Fruit fly (Drosophila melanogaster) whole organism, embryonic: Measurements from ENCODE around the gene Cyp303a1.

Experiments used
- Atf6 ChIP-seq: fragments of 200-800 bp; sonication (Bioruptor generic); IDR thresholded peaks from 2 replicates; pipeline ENCODE4 v1.3.6; 2022; ENCODE audit warnings: missing biosample characterization, missing genetic modification characterization
- B-H1 ChIP-seq: fragments of 200-800 bp; sonication (Bioruptor generic); IDR thresholded peaks from 3 replicates; pipeline ENCODE4 v1.3.6; 2022; ENCODE audit warnings: missing biosample characterization, missing genetic modification characterization
- CG10274 ChIP-seq: fragments of 200-800 bp; sonication (Bioruptor generic); optimal IDR thresholded peaks from 3 replicates; lab custom pipeline; 2017; ENCODE audit warnings: missing biosample characterization, mild to moderate bottlenecking, missing genetic modification characterization
- CG11456 ChIP-seq: fragments of 200-800 bp; sonication (Bioruptor generic); IDR thresholded peaks from 3 replicates; pipeline ENCODE4 v1.3.6; 2022; ENCODE audit warnings: missing biosample characterization, missing genetic modification characterization
- CG11696 ChIP-seq: fragments of 200-800 bp; sonication (Bioruptor generic); IDR thresholded peaks from 2 replicates; pipeline ENCODE4 v1.3.6; 2022; ENCODE audit warnings: missing biosample characterization, missing genetic modification characterization
- CG12155 ChIP-seq: fragments of 200-800 bp; sonication (Bioruptor generic); optimal IDR thresholded peaks from 3 replicates; lab custom pipeline; 2016; ENCODE audit warnings: missing biosample characterization, missing genetic modification characterization
- CG12219 ChIP-seq: fragments of 200-800 bp; sonication (Bioruptor generic); optimal IDR thresholded peaks from 3 replicates; lab custom pipeline; 2018; ENCODE audit warnings: missing biosample characterization, mild to moderate bottlenecking, missing genetic modification characterization
- CG13775 ChIP-seq: fragments of 200-800 bp; sonication (Bioruptor generic); optimal IDR thresholded peaks from 3 replicates; lab custom pipeline; 2017; ENCODE audit warnings: missing biosample characterization, mild to moderate bottlenecking, missing genetic modification characterization
- CG14014 ChIP-seq: fragments of 200-800 bp; sonication (Bioruptor generic); IDR thresholded peaks from 2 replicates; pipeline ENCODE4 v1.3.6; 2022; ENCODE audit warnings: missing biosample characterization, missing genetic modification characterization
- CG15479 ChIP-seq: fragments of 200-800 bp; sonication (Bioruptor generic); optimal IDR thresholded peaks from 3 replicates; lab custom pipeline; 2019; ENCODE audit warnings: missing biosample characterization, mild to moderate bottlenecking, missing genetic modification characterization, moderate library complexity
- CG17328 ChIP-seq: fragments of 200-800 bp; sonication (Bioruptor generic); IDR thresholded peaks from 2 replicates; pipeline ENCODE4 v1.3.6; 2022; ENCODE audit warnings: missing biosample characterization, missing genetic modification characterization
- CG2678 ChIP-seq: fragments of 200-800 bp; sonication (Bioruptor generic); optimal IDR thresholded peaks from 3 replicates; lab custom pipeline; 2019; ENCODE audit warnings: missing biosample characterization, mild to moderate bottlenecking, missing genetic modification characterization, moderate library complexity
- CG32772 ChIP-seq: fragments of 200-800 bp; sonication (Bioruptor generic); IDR thresholded peaks from 2 replicates; pipeline ENCODE4 v1.3.6; 2022; ENCODE audit warnings: missing biosample characterization, missing genetic modification characterization
- CG33213 ChIP-seq: fragments of 200-800 bp; sonication (Bioruptor generic); optimal IDR thresholded peaks from 3 replicates; lab custom pipeline; 2016; ENCODE audit warnings: missing biosample characterization, missing genetic modification characterization
- CG42726 ChIP-seq: fragments of 200-800 bp; sonication (Bioruptor generic); IDR thresholded peaks from 2 replicates; pipeline ENCODE4 v1.3.6; 2022; ENCODE audit warnings: missing biosample characterization, missing genetic modification characterization; ENCODE audit not compliant: partially characterized antibody
- CG6689 ChIP-seq: fragments of 200-800 bp; sonication (Bioruptor generic); IDR thresholded peaks from 2 replicates; pipeline ENCODE4 v1.3.6; 2022; ENCODE audit warnings: missing biosample characterization, missing genetic modification characterization
- CG6791 ChIP-seq: fragments of 200-800 bp; sonication (Bioruptor generic); IDR thresholded peaks from 3 replicates; pipeline ENCODE4 v1.3.6; 2022; ENCODE audit warnings: missing biosample characterization, missing genetic modification characterization; ENCODE audit not compliant: partially characterized antibody
- CG7745 ChIP-seq: fragments of 200-800 bp; sonication (Bioruptor generic); optimal IDR thresholded peaks from 2 replicates; lab custom pipeline; 2018; ENCODE audit warnings: missing biosample characterization, mild to moderate bottlenecking, missing genetic modification characterization, moderate library complexity
- CG7928 ChIP-seq: fragments of 200-800 bp; sonication (Bioruptor generic); optimal IDR thresholded peaks from 2 replicates; lab custom pipeline; 2017; ENCODE audit warnings: missing biosample characterization, mild to moderate bottlenecking, missing genetic modification characterization
- CG8290 ChIP-seq, 3 experiments: fragments of 200-800 bp; sonication (Bioruptor generic); optimal IDR thresholded peaks; 2 replicates each; lab custom pipeline; 2016 to 2019; ENCODE audit warnings: missing biosample characterization in 3 of 3, missing genetic modification characterization in 3 of 3, mild to moderate bottlenecking in 2 of 3, moderate library complexity in 1 of 3
- D19A ChIP-seq: fragments of 200-800 bp; optimal IDR thresholded peaks from 3 replicates; lab custom pipeline; 2019; ENCODE audit warnings: missing biosample characterization, mild to moderate bottlenecking, missing genetic modification characterization, moderate library complexity
- GATAe ChIP-seq: fragments of 200-800 bp; sonication (Bioruptor generic); conservative IDR thresholded peaks from 2 replicates; pipeline ENCODE4 v1.3.6; 2022; ENCODE audit warnings: missing biosample characterization, missing genetic modification characterization
- HLH54F ChIP-seq: fragments of 200-800 bp; sonication (Bioruptor generic); optimal IDR thresholded peaks from 3 replicates; lab custom pipeline; 2016; ENCODE audit warnings: missing biosample characterization, missing genetic modification characterization
- Hey ChIP-seq: fragments of 200-800 bp; sonication (Bioruptor generic); optimal IDR thresholded peaks from 3 replicates; lab custom pipeline; 2018; ENCODE audit warnings: missing biosample characterization, mild to moderate bottlenecking, missing genetic modification characterization
- HmgZ ChIP-seq: fragments of 200-800 bp; sonication (Bioruptor generic); optimal IDR thresholded peaks from 2 replicates; lab custom pipeline; 2018; ENCODE audit warnings: missing biosample characterization, mild to moderate bottlenecking, missing genetic modification characterization
- Med ChIP-seq: fragments of 200-800 bp; sonication (Bioruptor generic); peaks from one replicate; lab custom pipeline; 2016; ENCODE audit warnings: missing biosample characterization, missing genetic modification characterization, mild to moderate bottlenecking, inconsistent platforms, moderate library complexity
- NK7.1 ChIP-seq: fragments of 200-800 bp; sonication (Bioruptor generic); optimal IDR thresholded peaks from 3 replicates; lab custom pipeline; 2016; ENCODE audit warnings: missing biosample characterization, missing genetic modification characterization
- Sry-δ ChIP-seq: fragments of 200-800 bp; sonication (Bioruptor generic); optimal IDR thresholded peaks from 2 replicates; lab custom pipeline; 2016; ENCODE audit warnings: missing biosample characterization, missing genetic modification characterization
- Ssrp ChIP-seq: fragments of 200-800 bp; sonication (Bioruptor generic); optimal IDR thresholded peaks from 2 replicates; lab custom pipeline; 2018; ENCODE audit warnings: missing biosample characterization, mild to moderate bottlenecking, missing genetic modification characterization, moderate library complexity
- bbx ChIP-seq: fragments of 200-800 bp; sonication (Bioruptor generic); IDR thresholded peaks from 2 replicates; pipeline ENCODE4 v1.3.6; 2022; ENCODE audit warnings: missing biosample characterization, missing genetic modification characterization; ENCODE audit not compliant: partially characterized antibody
- cato ChIP-seq: fragments of 200-800 bp; sonication (Bioruptor generic); optimal IDR thresholded peaks from 2 replicates; lab custom pipeline; 2016; ENCODE audit warnings: missing biosample characterization, missing genetic modification characterization, borderline replicate concordance
- caup ChIP-seq: fragments of 200-800 bp; sonication (Bioruptor generic); optimal IDR thresholded peaks from 3 replicates; lab custom pipeline; 2017; ENCODE audit warnings: missing biosample characterization, mild to moderate bottlenecking, missing genetic modification characterization, moderate library complexity; ENCODE audit not compliant: severe bottlenecking
- chm ChIP-seq: fragments of 200-800 bp; sonication (Bioruptor generic); IDR thresholded peaks from 2 replicates; pipeline ENCODE4 v1.3.6; 2022; ENCODE audit warnings: missing biosample characterization, missing genetic modification characterization
- ci ChIP-seq: fragments of 200-800 bp; sonication (Bioruptor generic); IDR thresholded peaks from 3 replicates; pipeline ENCODE4 v1.3.6; 2022; ENCODE audit warnings: missing biosample characterization, missing genetic modification characterization
- cwo ChIP-seq: fragments of 200-800 bp; sonication (Bioruptor generic); optimal IDR thresholded peaks from 3 replicates; lab custom pipeline; 2017; ENCODE audit warnings: missing biosample characterization, missing genetic modification characterization, mild to moderate bottlenecking, moderate library complexity, missing genetic modification reagents
- dmrt11E ChIP-seq: fragments of 200-800 bp; sonication (Bioruptor generic); optimal IDR thresholded peaks from 3 replicates; lab custom pipeline; 2018; ENCODE audit warnings: missing biosample characterization, mild to moderate bottlenecking, missing genetic modification characterization, moderate library complexity
- fd96Cb ChIP-seq: fragments of 200-800 bp; sonication (Bioruptor generic); optimal IDR thresholded peaks from 2 replicates; lab custom pipeline; 2018; ENCODE audit warnings: missing biosample characterization, mild to moderate bottlenecking, missing genetic modification characterization, moderate library complexity
- gcm2 ChIP-seq: fragments of 200-800 bp; sonication (Bioruptor generic); optimal IDR thresholded peaks from 2 replicates; lab custom pipeline; 2016; ENCODE audit warnings: missing biosample characterization, missing genetic modification characterization
- lab ChIP-seq: fragments of 200-800 bp; sonication (Bioruptor generic); optimal IDR thresholded peaks from 3 replicates; lab custom pipeline; 2017; ENCODE audit warnings: missing biosample characterization, missing genetic modification characterization, mild to moderate bottlenecking, moderate library complexity, missing genetic modification reagents
- pan ChIP-seq, 4 experiments: fragments of >200 bp in 3 of 4; fragments of 200-800 bp in 1 of 4; sonication (Bioruptor generic) in 1 of 4; optimal IDR thresholded peaks in 3 of 4; IDR thresholded peaks in 1 of 4; 2 replicates each; pipeline versions ENCODE4 v1.3.6 to Lab custom; 2017 to 2022; ENCODE audit warnings: missing biosample characterization in 2 of 4, missing genetic modification characterization in 2 of 4, mixed read lengths in 1 of 4
- pita ChIP-seq: fragments of 200-800 bp; sonication (Bioruptor generic); optimal IDR thresholded peaks from 2 replicates; lab custom pipeline; 2017; ENCODE audit warnings: missing biosample characterization, mild to moderate bottlenecking, missing genetic modification characterization
- sd ChIP-seq: fragments of 200-800 bp; sonication (Bioruptor generic); optimal IDR thresholded peaks from 3 replicates; lab custom pipeline; 2018; ENCODE audit warnings: missing biosample characterization, mild to moderate bottlenecking, missing genetic modification characterization, moderate library complexity
- sug ChIP-seq: fragments of 200-800 bp; optimal IDR thresholded peaks from 2 replicates; lab custom pipeline; 2019; ENCODE audit warnings: missing biosample characterization, mild to moderate bottlenecking, missing genetic modification characterization, moderate library complexity
- tap ChIP-seq: fragments of 200-800 bp; optimal IDR thresholded peaks from 3 replicates; lab custom pipeline; 2019; ENCODE audit warnings: missing biosample characterization, mild to moderate bottlenecking, missing genetic modification characterization, moderate library complexity
- toy ChIP-seq: fragments of 200-800 bp; sonication (Bioruptor generic); IDR thresholded peaks from 2 replicates; pipeline ENCODE4 v1.3.6; 2022; ENCODE audit warnings: missing biosample characterization, missing genetic modification characterization
- wor ChIP-seq: fragments of 200-800 bp; sonication (Bioruptor generic); IDR thresholded peaks from 2 replicates; pipeline ENCODE4 v1.3.6; 2022; ENCODE audit warnings: missing biosample characterization, missing genetic modification characterization

Cyp303a1 gene

dm6 chr2L:16317777-16318610 is 24.0 kb downstream of the Cyp303a1 start (continued):
- no peak for TF ChIP-seq cato (GFP tag; lab: Kevin White, UChicago)
- no peak for TF ChIP-seq fd96Cb (tag; lab: Kevin White, UChicago)
- no peak for TF ChIP-seq Ssrp
- TF ChIP-seq chm (GFP tag; lab: Robert Waterston, UW) = 0 out of 2 replicates have a peak, but pooled peaks have one; percentile 38
- TF ChIP-seq wor (GFP tag; lab: Robert Waterston, UW) = no peak
- TF ChIP-seq CG11456 (GFP tag; lab: Robert Waterston, UW) = no peak
- no peak for TF ChIP-seq pita (GFP tag; lab: Kevin White, UChicago)
- no peak for TF ChIP-seq pan (optimal IDR thresholded peaks at IDR 0.05; lab: Kevin White, UChicago)
- TF ChIP-seq pan (GFP tag; optimal IDR thresholded peaks at IDR 0.05 in 1 of 2, IDR thresholded peaks at IDR 0.05 in 1 of 2) = no peak
- TF ChIP-seq CG32772 (GFP tag; lab: Robert Waterston, UW) = no peak
- no peak for TF ChIP-seq bbx (GFP tag; lab: Robert Waterston, UW)
- peak; percentile 60; the same call in 1 of the 2 replicates for TF ChIP-seq CG14014 (GFP tag; lab: Robert Waterston, UW)
- TF ChIP-seq CG33213 (GFP tag; lab: Kevin White, UChicago) = peak; percentile 32
- TF ChIP-seq CG6689 (GFP tag; lab: Robert Waterston, UW) = 0 out of 2 replicates have a peak, but pooled peaks have one; percentile 12
- TF ChIP-seq CG11696 (GFP tag; lab: Robert Waterston, UW) = peak; percentile 56; the same call in 1 of the 2 replicates
- TF ChIP-seq CG17328 (GFP tag; lab: Robert Waterston, UW) = no peak

- TF ChIP-seq CG8290 (GFP tag; optimal IDR thresholded peaks at IDR 0.05; lab: Kevin White, UChicago) (no peak), CG8290 (tag; optimal IDR thresholded peaks at IDR 0.05; lab: Kevin White, UChicago) (peak in 1 of 2 experiments; percentile 32), toy (GFP tag; lab: Robert Waterston, UW) (no peak), CG42726 (GFP tag; lab: Robert Waterston, UW) (no peak), CG10274 (GFP tag; lab: Kevin White, UChicago) (no peak), CG15479 (peak; percentile 77), CG12155 (GFP tag; lab: Kevin White, UChicago) (no peak), ci (GFP tag; lab: Robert Waterston, UW) (0 out of 3 replicates have a peak, but pooled peaks have one; percentile 29), Sry-δ (GFP tag; lab: Kevin White, UChicago) (no peak), Hey (tag; lab: Kevin White, UChicago) (peak; percentile 22), B-H1 (GFP tag; lab: Robert Waterston, UW) (no peak), CG2678 (tag; lab: Kevin White, UChicago) (peak; percentile 32), sug (peak; percentile 99), CG7745 (tag; lab: Kevin White, UChicago) (no peak), gcm2 (no peak), caup (GFP tag; lab: Kevin White, UChicago) (peak; percentile 18), HmgZ (peak; percentile 29), sd (tag; lab: Kevin White, UChicago) (peak; percentile 34), pita (GFP tag; lab: Kevin White, UChicago) (no peak), GATAe (GFP tag; lab: Robert Waterston, UW) (peak; percentile 66), Atf6 (GFP tag; lab: Robert Waterston, UW) (peak; percentile 46; the same call in 1 of the 2 replicates), CG7928 (no peak), CG13775 (no peak), Med (peak; percentile 56), CG6791 (GFP tag; lab: Robert Waterston, UW) (no peak), dmrt11E (no peak), tap (tag; lab: Kevin White, UChicago) (no peak), lab (GFP tag; lab: Kevin White, UChicago) (peak; percentile 63), HLH54F (GFP tag; lab: Kevin White, UChicago) (no peak), CG12219 (GFP tag; lab: Kevin White, UChicago) (no peak), cwo (GFP tag; lab: Kevin White, UChicago) (peak; percentile 95), NK7.1 (GFP tag; lab: Kevin White, UChicago) (no peak), D19A (no peak)
Observed at dm6 chr2L:16319743-16320142, 25.8 kb downstream of the Cyp303a1 start.
